Fruit fly (Drosophila melanogaster) whole organism, embryonic: Measurements from ENCODE around the gene Kdm5.

ENCODE experiments used
- B-H1 ChIP-seq: fragments of 200-800 bp; sonication (Bioruptor generic); IDR thresholded peaks from 3 replicates; pipeline ENCODE4 v1.3.6; 2022; ENCODE audit warnings: missing biosample characterization, missing genetic modification characterization
- Bdp1 ChIP-seq: fragments of 200-800 bp; sonication (Bioruptor generic); optimal IDR thresholded peaks from 3 replicates; lab custom pipeline; 2016; ENCODE audit warnings: missing biosample characterization, missing genetic modification characterization
- Bgb ChIP-seq: fragments of 200-800 bp; sonication (Bioruptor generic); IDR thresholded peaks from 2 replicates; pipeline ENCODE4 v1.3.6; 2022; ENCODE audit warnings: missing biosample characterization, missing genetic modification characterization; ENCODE audit not compliant: partially characterized antibody
- CG10543 ChIP-seq: fragments of 200-800 bp; sonication (Bioruptor generic); optimal IDR thresholded peaks from 3 replicates; lab custom pipeline; 2017; ENCODE audit warnings: missing biosample characterization, mild to moderate bottlenecking, missing genetic modification characterization, moderate library complexity
- CG10979 ChIP-seq: fragments of 200-800 bp; sonication (Bioruptor generic); optimal IDR thresholded peaks from 2 replicates; lab custom pipeline; 2018; ENCODE audit warnings: missing biosample characterization, mild to moderate bottlenecking, missing genetic modification characterization, moderate library complexity
- CG11456 ChIP-seq: fragments of 200-800 bp; sonication (Bioruptor generic); IDR thresholded peaks from 3 replicates; pipeline ENCODE4 v1.3.6; 2022; ENCODE audit warnings: missing biosample characterization, missing genetic modification characterization
- CG11504 ChIP-seq: fragments of 200-800 bp; sonication (Bioruptor generic); optimal IDR thresholded peaks from 3 replicates; lab custom pipeline; 2019; ENCODE audit warnings: missing biosample characterization, mild to moderate bottlenecking, missing genetic modification characterization, moderate library complexity
- CG12299 ChIP-seq: fragments of 200-800 bp; sonication (Bioruptor generic); optimal IDR thresholded peaks from 2 replicates; lab custom pipeline; 2018; ENCODE audit warnings: missing biosample characterization, mild to moderate bottlenecking, missing genetic modification characterization
- CG14014 ChIP-seq: fragments of 200-800 bp; sonication (Bioruptor generic); IDR thresholded peaks from 2 replicates; pipeline ENCODE4 v1.3.6; 2022; ENCODE audit warnings: missing biosample characterization, missing genetic modification characterization
- CG14860 ChIP-seq: fragments of 200-800 bp; sonication (Bioruptor generic); IDR thresholded peaks from 3 replicates; pipeline ENCODE4 v1.3.6; 2022; ENCODE audit warnings: missing biosample characterization, missing genetic modification characterization; ENCODE audit not compliant: partially characterized antibody
- CG14965 ChIP-seq: fragments of 200-800 bp; sonication (Bioruptor generic); optimal IDR thresholded peaks from 2 replicates; lab custom pipeline; 2016; ENCODE audit warnings: missing biosample characterization, missing genetic modification characterization, borderline replicate concordance
- CG1529 ChIP-seq: fragments of 200-800 bp; sonication (Bioruptor generic); optimal IDR thresholded peaks from 3 replicates; lab custom pipeline; 2018; ENCODE audit warnings: missing biosample characterization, missing genetic modification characterization
- CG15479 ChIP-seq: fragments of 200-800 bp; sonication (Bioruptor generic); optimal IDR thresholded peaks from 3 replicates; lab custom pipeline; 2019; ENCODE audit warnings: missing biosample characterization, mild to moderate bottlenecking, missing genetic modification characterization, moderate library complexity
- CG18599 ChIP-seq: fragments of 200-800 bp; sonication (Bioruptor generic); optimal IDR thresholded peaks from 3 replicates; lab custom pipeline; 2017; ENCODE audit warnings: missing biosample characterization, missing genetic modification characterization, mild to moderate bottlenecking, moderate library complexity, missing genetic modification reagents
- CG2678 ChIP-seq: fragments of 200-800 bp; sonication (Bioruptor generic); optimal IDR thresholded peaks from 3 replicates; lab custom pipeline; 2019; ENCODE audit warnings: missing biosample characterization, mild to moderate bottlenecking, missing genetic modification characterization, moderate library complexity
- CG30020 ChIP-seq: fragments of 200-800 bp; optimal IDR thresholded peaks from 2 replicates; lab custom pipeline; 2019; ENCODE audit warnings: missing biosample characterization, mild to moderate bottlenecking, missing genetic modification characterization, moderate library complexity
- CG31365 ChIP-seq: fragments of 200-800 bp; sonication (Bioruptor generic); optimal IDR thresholded peaks from 2 replicates; lab custom pipeline; 2018; ENCODE audit warnings: missing biosample characterization, mild to moderate bottlenecking, missing genetic modification characterization
- CG3281 ChIP-seq: fragments of 200-800 bp; sonication (Bioruptor generic); optimal IDR thresholded peaks from 3 replicates; lab custom pipeline; 2017; ENCODE audit warnings: missing biosample characterization, mild to moderate bottlenecking, missing genetic modification characterization
- CG3847 ChIP-seq: fragments of 200-800 bp; sonication (Bioruptor generic); IDR thresholded peaks from 2 replicates; pipeline ENCODE4 v1.3.6; 2022; ENCODE audit warnings: missing biosample characterization, missing genetic modification characterization
- CG6254 ChIP-seq: fragments of 200-800 bp; sonication (Bioruptor generic); optimal IDR thresholded peaks from 3 replicates; lab custom pipeline; 2017; ENCODE audit warnings: mild to moderate bottlenecking, missing biosample characterization, missing genetic modification reagents, missing genetic modification characterization
- CG6791 ChIP-seq: fragments of 200-800 bp; sonication (Bioruptor generic); IDR thresholded peaks from 3 replicates; pipeline ENCODE4 v1.3.6; 2022; ENCODE audit warnings: missing biosample characterization, missing genetic modification characterization; ENCODE audit not compliant: partially characterized antibody
- CG7963 ChIP-seq: fragments of 200-800 bp; sonication (Bioruptor generic); IDR thresholded peaks from 3 replicates; pipeline ENCODE4 v1.3.6; 2022; ENCODE audit warnings: missing biosample characterization, missing genetic modification characterization; ENCODE audit not compliant: partially characterized antibody
- CG9215 ChIP-seq: fragments of 200-800 bp; sonication (Bioruptor generic); IDR thresholded peaks from 2 replicates; pipeline ENCODE4 v1.3.6; 2022; ENCODE audit warnings: missing biosample characterization, missing genetic modification characterization
- Drgx ChIP-seq: fragments of 200-800 bp; sonication (Bioruptor generic); IDR thresholded peaks from 2 replicates; pipeline ENCODE4 v1.3.6; 2022; ENCODE audit warnings: missing biosample characterization, missing genetic modification characterization
- ERR ChIP-seq: fragments of 200-800 bp; sonication (Bioruptor generic); optimal IDR thresholded peaks from 2 replicates; lab custom pipeline; 2016; ENCODE audit warnings: missing biosample characterization, missing genetic modification characterization
- Fer3 ChIP-seq: fragments of 200-800 bp; sonication (Bioruptor generic); optimal IDR thresholded peaks from 2 replicates; lab custom pipeline; 2018; ENCODE audit warnings: missing biosample characterization, mild to moderate bottlenecking, missing genetic modification characterization, moderate library complexity
- Gsc ChIP-seq: fragments of 200-800 bp; sonication (Bioruptor generic); IDR thresholded peaks from 2 replicates; pipeline ENCODE4 v1.3.6; 2022; ENCODE audit warnings: missing biosample characterization, missing genetic modification characterization
- Hey ChIP-seq: fragments of 200-800 bp; sonication (Bioruptor generic); optimal IDR thresholded peaks from 3 replicates; lab custom pipeline; 2018; ENCODE audit warnings: missing biosample characterization, mild to moderate bottlenecking, missing genetic modification characterization
- MTF-1 ChIP-seq: fragments of 200-800 bp; sonication (Bioruptor generic); optimal IDR thresholded peaks from 2 replicates; lab custom pipeline; 2018; ENCODE audit warnings: missing biosample characterization, mild to moderate bottlenecking, missing genetic modification characterization, borderline replicate concordance
- Myb ChIP-seq: fragments of 200-800 bp; sonication (Bioruptor generic); optimal IDR thresholded peaks from 2 replicates; lab custom pipeline; 2016; ENCODE audit warnings: missing biosample characterization, missing genetic modification characterization
- Scr ChIP-seq: fragments of 200-800 bp; sonication (Bioruptor generic); IDR thresholded peaks from 2 replicates; pipeline ENCODE4 v1.3.6; 2022; ENCODE audit warnings: missing biosample characterization, missing genetic modification characterization; ENCODE audit not compliant: partially characterized antibody
- Side ChIP-seq: fragments of 200-800 bp; sonication (Bioruptor generic); optimal IDR thresholded peaks from 2 replicates; lab custom pipeline; 2016; ENCODE audit warnings: missing biosample characterization, missing genetic modification characterization
- Six4 ChIP-seq: fragments of 200-800 bp; sonication (Bioruptor generic); optimal IDR thresholded peaks from 2 replicates; lab custom pipeline; 2016; ENCODE audit warnings: missing biosample characterization, missing genetic modification characterization
- Spps ChIP-seq: fragments of 200-800 bp; sonication (Bioruptor generic); optimal IDR thresholded peaks from 2 replicates; lab custom pipeline; 2018; ENCODE audit warnings: missing biosample characterization, mild to moderate bottlenecking, missing genetic modification characterization
- Sry-δ ChIP-seq: fragments of 200-800 bp; sonication (Bioruptor generic); optimal IDR thresholded peaks from 2 replicates; lab custom pipeline; 2016; ENCODE audit warnings: missing biosample characterization, missing genetic modification characterization
- cato ChIP-seq: fragments of 200-800 bp; sonication (Bioruptor generic); optimal IDR thresholded peaks from 2 replicates; lab custom pipeline; 2016; ENCODE audit warnings: missing biosample characterization, missing genetic modification characterization, borderline replicate concordance
- corto ChIP-seq: fragments of 200-800 bp; sonication (Bioruptor generic); optimal IDR thresholded peaks from 2 replicates; lab custom pipeline; 2016; ENCODE audit warnings: missing biosample characterization, mild to moderate bottlenecking, missing genetic modification characterization, moderate library complexity
- grn ChIP-seq: fragments of 200-800 bp; sonication (Bioruptor generic); optimal IDR thresholded peaks from 3 replicates; lab custom pipeline; 2017; ENCODE audit warnings: missing biosample characterization, missing genetic modification characterization
- hbn ChIP-seq: fragments of 200-800 bp; sonication (Bioruptor generic); IDR thresholded peaks from 2 replicates; pipeline ENCODE4 v1.3.6; 2022; ENCODE audit warnings: missing biosample characterization, missing genetic modification characterization; ENCODE audit not compliant: partially characterized antibody
- inv ChIP-seq: fragments of 200-800 bp; sonication (Bioruptor generic); IDR thresholded peaks from 2 replicates; pipeline ENCODE4 v1.3.6; 2022; ENCODE audit warnings: missing biosample characterization, missing genetic modification characterization; ENCODE audit not compliant: partially characterized antibody
- kni ChIP-seq: fragments of 200-800 bp; sonication (Bioruptor generic); optimal IDR thresholded peaks from 3 replicates; lab custom pipeline; 2017; ENCODE audit warnings: mild to moderate bottlenecking, missing biosample characterization, missing genetic modification reagents, missing genetic modification characterization
- lov ChIP-seq, 2 experiments: fragments of 200-800 bp in 1 of 2; fragments of >200 bp in 1 of 2; sonication (Bioruptor generic) in 1 of 2; IDR thresholded peaks in 1 of 2; optimal IDR thresholded peaks in 1 of 2; 2 replicates in 1 of 2; 3 replicates in 1 of 2; pipeline versions ENCODE4 v1.3.6 to Lab custom; 2017 to 2022; ENCODE audit warnings: missing biosample characterization in 1 of 2, missing genetic modification characterization in 1 of 2
- luna ChIP-seq: fragments of 200-800 bp; sonication (Bioruptor generic); optimal IDR thresholded peaks from 2 replicates; lab custom pipeline; 2016; ENCODE audit warnings: missing biosample characterization, missing genetic modification characterization
- nom ChIP-seq: fragments of 200-800 bp; sonication (Bioruptor generic); optimal IDR thresholded peaks from 2 replicates; lab custom pipeline; 2017; ENCODE audit warnings: missing biosample characterization, missing genetic modification characterization, mild to moderate bottlenecking, moderate library complexity, missing genetic modification reagents
- ranshi ChIP-seq: fragments of 200-800 bp; sonication (Bioruptor generic); IDR thresholded peaks from 2 replicates; pipeline ENCODE4 v1.3.6; 2022; ENCODE audit warnings: missing biosample characterization, missing genetic modification characterization
- ro ChIP-seq: fragments of 200-800 bp; sonication (Bioruptor generic); IDR thresholded peaks from 2 replicates; pipeline ENCODE4 v1.3.6; 2022; ENCODE audit warnings: missing biosample characterization, missing genetic modification characterization
- sima ChIP-seq: fragments of 200-800 bp; sonication (Bioruptor generic); optimal IDR thresholded peaks from 2 replicates; lab custom pipeline; 2016; ENCODE audit warnings: missing biosample characterization, missing genetic modification characterization
- zf30C ChIP-seq: fragments of 200-800 bp; sonication (Bioruptor generic); optimal IDR thresholded peaks from 3 replicates; lab custom pipeline; 2018; ENCODE audit warnings: missing biosample characterization, mild to moderate bottlenecking, missing genetic modification characterization

Kdm5 gene

DNA sequence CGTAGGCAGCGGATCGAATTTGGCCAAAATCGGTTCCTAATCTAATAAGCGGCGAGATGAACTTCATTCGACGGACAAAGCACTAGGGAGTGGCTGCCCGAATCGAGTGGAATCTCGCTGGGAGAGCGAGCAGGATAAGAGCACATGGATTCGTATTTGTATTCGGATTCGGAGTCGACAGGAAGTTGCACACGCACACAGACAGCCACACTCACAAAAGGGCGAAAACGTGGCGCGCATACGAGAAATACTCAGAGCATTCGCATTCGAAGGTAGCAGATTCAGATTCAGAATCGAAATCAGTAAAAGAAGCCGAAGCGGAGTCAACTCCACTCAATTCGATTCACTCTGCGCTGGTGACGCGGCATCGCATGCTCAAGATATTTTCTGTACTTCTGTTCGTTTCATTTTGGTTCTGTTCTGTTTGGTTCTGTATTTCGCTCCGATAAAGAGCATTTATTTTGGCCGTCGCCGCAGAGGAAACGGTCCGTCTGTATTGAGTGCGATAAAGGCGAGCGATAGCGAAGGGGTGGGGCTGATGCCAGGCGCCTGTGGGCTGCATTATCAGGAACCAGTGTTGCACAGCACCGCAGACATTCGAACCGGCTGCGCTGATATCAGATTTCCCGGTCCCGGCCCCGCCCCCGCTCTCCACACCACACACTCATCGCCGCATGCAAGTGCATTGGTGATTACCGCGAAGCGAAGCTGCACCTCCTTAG lies 20.8 kb downstream of the Kdm5 start (continued):
- peak; percentile 94 for TF ChIP-seq CG15479 (GFP tag; lab: Kevin White, UChicago)
- TF ChIP-seq CG2678 (tag; lab: Kevin White, UChicago) = no peak
- peak; percentile 23 for TF ChIP-seq CG18599 (GFP tag; lab: Kevin White, UChicago)
- TF ChIP-seq Myb (GFP tag; lab: Kevin White, UChicago) = no peak
- no peak for TF ChIP-seq CG3281 (GFP tag; lab: Kevin White, UChicago)
- no peak for TF ChIP-seq Fer3
- peak; percentile 30 for TF ChIP-seq nom (GFP tag; lab: Kevin White, UChicago)
- no peak for TF ChIP-seq Bgb
- no peak for TF ChIP-seq B-H1 (GFP tag; lab: Robert Waterston, UW)
- no peak for TF ChIP-seq ro (GFP tag; lab: Robert Waterston, UW)
- no peak for TF ChIP-seq CG1529 (GFP tag; lab: Kevin White, UChicago)
- TF ChIP-seq ERR (GFP tag; lab: Kevin White, UChicago) = no peak
- no peak for TF ChIP-seq CG30020 (tag; lab: Kevin White, UChicago)
- no peak for TF ChIP-seq cato
- TF ChIP-seq CG9215 (GFP tag; lab: Robert Waterston, UW) = no peak
- no peak for TF ChIP-seq CG3847 (GFP tag; lab: Robert Waterston, UW)
- peak; percentile 94 for TF ChIP-seq grn
- peak; percentile 79 for TF ChIP-seq kni (GFP tag; lab: Kevin White, UChicago)
- no peak for TF ChIP-seq CG14014
- no peak for TF ChIP-seq Sry-δ
- TF ChIP-seq Bdp1 (GFP tag; lab: Kevin White, UChicago) = no peak
- TF ChIP-seq CG6254 (GFP tag; lab: Kevin White, UChicago) = no peak
- TF ChIP-seq CG10543 (GFP tag; lab: Kevin White, UChicago) = peak; percentile 13
- TF ChIP-seq CG31365 (tag; lab: Kevin White, UChicago) = no peak
- no peak for TF ChIP-seq CG14965 (GFP tag; lab: Kevin White, UChicago)
- TF ChIP-seq CG11504 = no peak
- TF ChIP-seq CG12299 (tag; lab: Kevin White, UChicago) = no peak
- peak; percentile 2 for TF ChIP-seq Hey (tag; lab: Kevin White, UChicago)
- TF ChIP-seq CG14860 (GFP tag; lab: Robert Waterston, UW) = no peak
- no peak for TF ChIP-seq CG7963 (GFP tag; lab: Robert Waterston, UW)
- no peak for TF ChIP-seq lov (optimal IDR thresholded peaks at IDR 0.05; lab: Kevin White, UChicago)
- TF ChIP-seq lov (GFP tag; IDR thresholded peaks at IDR 0.05; lab: Robert Waterston, UW) = no peak
- TF ChIP-seq Spps (tag; lab: Kevin White, UChicago) = no peak
- no peak for TF ChIP-seq CG11456 (GFP tag; lab: Robert Waterston, UW)
- no peak for TF ChIP-seq Scr (GFP tag; lab: Robert Waterston, UW)
- TF ChIP-seq ranshi (GFP tag; lab: Robert Waterston, UW) = no peak
- peak; percentile 12 for TF ChIP-seq Six4 (GFP tag; lab: Kevin White, UChicago)
- no peak for TF ChIP-seq zf30C (GFP tag; lab: Kevin White, UChicago)
- no peak for TF ChIP-seq Side (GFP tag; lab: Kevin White, UChicago)
- no peak for TF ChIP-seq luna (GFP tag; lab: Kevin White, UChicago)
- no peak for TF ChIP-seq Drgx (GFP tag; lab: Robert Waterston, UW)
- TF ChIP-seq sima = no peak
- TF ChIP-seq CG10979 (tag; lab: Kevin White, UChicago) = no peak
- TF ChIP-seq inv (GFP tag; lab: Robert Waterston, UW) = no peak
- TF ChIP-seq CG6791 = no peak
- peak; percentile 21 for TF ChIP-seq corto (GFP tag; lab: Kevin White, UChicago)
- no peak for TF ChIP-seq Gsc (GFP tag; lab: Robert Waterston, UW)
- TF ChIP-seq hbn (GFP tag; lab: Robert Waterston, UW) = no peak
- no peak for TF ChIP-seq MTF-1 (GFP tag; lab: Kevin White, UChicago)
